Worm (Caenorhabditis elegans) whole organism, young adult: ENCODE measurements around the gene sid-3.

Source experiments
- B0261.1 ChIP-seq: sonication (generic microtip); optimal IDR thresholded peaks from 2 replicates; lab custom pipeline; 2016; ENCODE audit warnings: mild to moderate bottlenecking, missing genetic modification characterization, moderate library complexity, missing compliant biosample characterization
- F22D6.2 ChIP-seq: sonication (generic microtip); optimal IDR thresholded peaks from 2 replicates; lab custom pipeline; 2016; ENCODE audit warnings: mild to moderate bottlenecking, missing genetic modification characterization, missing compliant biosample characterization
- F39B2.1 ChIP-seq: fragments of 200-800 bp; sonication (Bioruptor generic); IDR thresholded peaks from 2 replicates; pipeline ENCODE4 v1.3.6; 2022; ENCODE audit warnings: missing genetic modification reagents, missing genetic modification characterization, missing compliant biosample characterization
- F52B5.7 ChIP-seq: sonication (generic microtip); optimal IDR thresholded peaks from 2 replicates; lab custom pipeline; 2016; ENCODE audit warnings: mild to moderate bottlenecking, missing genetic modification characterization, missing compliant biosample characterization
- F55B11.4 ChIP-seq: sonication (generic microtip); optimal IDR thresholded peaks from 2 replicates; lab custom pipeline; 2016; ENCODE audit warnings: missing compliant biosample characterization, missing genetic modification characterization, borderline replicate concordance; ENCODE audit not compliant: insufficient read depth
- K12H6.12 ChIP-seq: fragments of 200-800 bp; sonication (Bioruptor generic); optimal IDR thresholded peaks from 2 replicates; lab custom pipeline; 2018; ENCODE audit warnings: mild to moderate bottlenecking, missing genetic modification characterization, missing compliant biosample characterization
- Y53F4B.3 ChIP-seq: fragments of 200-800 bp; sonication (Bioruptor generic); IDR thresholded peaks from 2 replicates; pipeline ENCODE4 v1.3.6; 2022; ENCODE audit warnings: missing genetic modification reagents, missing genetic modification characterization, missing compliant biosample characterization
- Y53G8AR.9 ChIP-seq: fragments of 200-800 bp; sonication (Bioruptor generic); conservative IDR thresholded peaks from 2 replicates; pipeline ENCODE4 v1.3.6; 2022; ENCODE audit warnings: missing genetic modification reagents, missing genetic modification characterization, missing compliant biosample characterization
- athp-1 ChIP-seq: sonication (generic microtip); optimal IDR thresholded peaks from 2 replicates; lab custom pipeline; 2017; ENCODE audit warnings: mild to moderate bottlenecking, missing genetic modification characterization, missing compliant biosample characterization
- cebp-2 ChIP-seq: fragments of 200-800 bp; sonication (Bioruptor generic); IDR thresholded peaks from 2 replicates; pipeline ENCODE4 v1.3.6; 2022; ENCODE audit warnings: missing genetic modification characterization, missing compliant biosample characterization
- ceh-27 ChIP-seq: fragments of 200-800 bp; sonication (Bioruptor generic); optimal IDR thresholded peaks from 2 replicates; lab custom pipeline; 2018; ENCODE audit warnings: mild to moderate bottlenecking, missing genetic modification characterization, moderate library complexity, missing compliant biosample characterization
- ceh-40 ChIP-seq: fragments of 200-800 bp; sonication (Bioruptor generic); IDR thresholded peaks from 2 replicates; pipeline ENCODE4 v1.3.6; 2022; ENCODE audit warnings: missing genetic modification characterization, missing compliant biosample characterization
- ceh-58 ChIP-seq: fragments of 200-800 bp; sonication (Bioruptor generic); IDR thresholded peaks from 2 replicates; pipeline ENCODE4 v1.3.6; 2022; ENCODE audit warnings: missing genetic modification characterization, missing compliant biosample characterization
- ceh-91 ChIP-seq: fragments of 200-800 bp; sonication (Bioruptor generic); IDR thresholded peaks from 2 replicates; pipeline ENCODE4 v1.3.6; 2022; ENCODE audit warnings: missing genetic modification reagents, missing genetic modification characterization, missing compliant biosample characterization
- die-1 ChIP-seq: sonication (generic microtip); optimal IDR thresholded peaks from 2 replicates; lab custom pipeline; 2016; ENCODE audit warnings: missing genotype, mild to moderate bottlenecking, missing genetic modification characterization, missing compliant biosample characterization
- dpl-1 ChIP-seq: fragments of 150-350 bp; optimal IDR thresholded peaks from 2 replicates; lab custom pipeline; 2014; ENCODE audit warnings: missing biosample characterization, missing genetic modification reagents, missing genetic modification characterization
- egl-18 ChIP-seq: fragments of 200-800 bp; sonication (Bioruptor generic); IDR thresholded peaks from 2 replicates; pipeline ENCODE4 v1.3.6; 2022; ENCODE audit warnings: missing genetic modification reagents, missing genetic modification characterization, missing compliant biosample characterization
- ekl-4 ChIP-seq: fragments of 200-800 bp; sonication (Bioruptor generic); IDR thresholded peaks from 2 replicates; pipeline ENCODE4 v1.3.6; 2022; ENCODE audit warnings: missing genetic modification reagents, missing genetic modification characterization, missing compliant biosample characterization
- ets-4 ChIP-seq: fragments of 200-800 bp; sonication (Bioruptor generic); optimal IDR thresholded peaks from 2 replicates; lab custom pipeline; 2018; ENCODE audit warnings: mild to moderate bottlenecking, missing genetic modification characterization, missing compliant biosample characterization
- gei-17 ChIP-seq: fragments of 200-800 bp; sonication (Bioruptor generic); optimal IDR thresholded peaks from 2 replicates; lab custom pipeline; 2018; ENCODE audit warnings: mild to moderate bottlenecking, missing genetic modification characterization, missing compliant biosample characterization
- let-607 ChIP-seq, 2 experiments: fragments of 200-800 bp in 1 of 2; sonication (Bioruptor generic) in 1 of 2; sonication (generic microtip) in 1 of 2; optimal IDR thresholded peaks; 2 replicates each; lab custom pipeline; 2016 to 2018; ENCODE audit warnings: mild to moderate bottlenecking in 2 of 2, missing compliant biosample characterization in 2 of 2, missing genetic modification characterization in 2 of 2, moderate library complexity in 2 of 2, missing genotype in 1 of 2
- madf-3 ChIP-seq: fragments of 200-800 bp; sonication (Bioruptor generic); IDR thresholded peaks from 2 replicates; pipeline ENCODE4 v1.3.6; 2022; ENCODE audit warnings: missing genetic modification reagents, missing genetic modification characterization, missing compliant biosample characterization
- mel-28 ChIP-seq: sonication (generic microtip); optimal IDR thresholded peaks from 2 replicates; lab custom pipeline; 2016; ENCODE audit warnings: borderline replicate concordance, mild to moderate bottlenecking, missing genetic modification characterization, missing compliant biosample characterization
- mes-4 ChIP-seq: sonication (generic microtip); optimal IDR thresholded peaks from 2 replicates; lab custom pipeline; 2016; ENCODE audit warnings: missing genotype, missing genetic modification characterization, missing compliant biosample characterization
- nhr-80 ChIP-seq: sonication (generic microtip); optimal IDR thresholded peaks from 2 replicates; lab custom pipeline; 2016; ENCODE audit warnings: missing genetic modification characterization, missing compliant biosample characterization
- rcor-1 ChIP-seq: fragments of 200-800 bp; sonication (Bioruptor generic); IDR thresholded peaks from 2 replicates; pipeline ENCODE4 v1.3.6; 2022; ENCODE audit warnings: missing genetic modification reagents, missing genetic modification characterization, missing compliant biosample characterization
- rpc-1 ChIP-seq, 2 experiments: fragments of 150-350 bp in 1 of 2; sonication (generic microtip) in 1 of 2; optimal IDR thresholded peaks; 2 replicates each; lab custom pipeline; 2014 to 2018; ENCODE audit warnings: missing biosample characterization in 1 of 2, missing genetic modification characterization in 1 of 2, missing genetic modification reagents in 1 of 2, missing genotype in 1 of 2
- sdz-38 ChIP-seq: sonication (generic microtip); optimal IDR thresholded peaks from 2 replicates; lab custom pipeline; 2016; ENCODE audit warnings: missing genotype, missing genetic modification characterization, missing compliant biosample characterization
- sea-2 ChIP-seq: fragments of 200-800 bp; sonication (Bioruptor generic); IDR thresholded peaks from 2 replicates; pipeline ENCODE4 v1.3.6; 2022; ENCODE audit warnings: missing genetic modification characterization, missing compliant biosample characterization
- snpc-1.1 ChIP-seq: sonication (generic microtip); optimal IDR thresholded peaks from 2 replicates; lab custom pipeline; 2017; ENCODE audit warnings: missing genetic modification characterization, mild to moderate bottlenecking, missing compliant biosample characterization, antibody characterized with exemption, moderate library complexity, missing genotype, missing genetic modification reagents; ENCODE audit not compliant: insufficient read depth
- snpc-1.3 ChIP-seq: sonication (generic microtip); optimal IDR thresholded peaks from 2 replicates; lab custom pipeline; 2017; ENCODE audit warnings: missing genetic modification characterization, mild to moderate bottlenecking, missing compliant biosample characterization, antibody characterized with exemption, moderate library complexity, missing genotype, missing genetic modification reagents; ENCODE audit not compliant: insufficient read depth
- snpc-4 ChIP-seq, 5 experiments: fragments of 150-350 bp in 1 of 5; sonication (generic microtip) in 4 of 5; optimal IDR thresholded peaks; 2 replicates each; lab custom pipeline; 2014 to 2018; ENCODE audit warnings: missing genetic modification characterization in 5 of 5, missing biosample characterization in 3 of 5, antibody characterized with exemption in 2 of 5, mild to moderate bottlenecking in 2 of 5, missing compliant biosample characterization in 2 of 5, missing genotype in 2 of 5, moderate library complexity in 2 of 5, missing genetic modification reagents in 1 of 5
- tlf-1 ChIP-seq: fragments of 200-800 bp; sonication (Bioruptor generic); optimal IDR thresholded peaks from 2 replicates; lab custom pipeline; 2018; ENCODE audit warnings: mild to moderate bottlenecking, missing genetic modification characterization, missing compliant biosample characterization
- unc-62 ChIP-seq: fragments of 150-350 bp; optimal IDR thresholded peaks from 2 replicates; lab custom pipeline; 2014; ENCODE audit warnings: missing biosample characterization, missing genetic modification reagents, missing genetic modification characterization
- zfh-2 ChIP-seq: fragments of 200-800 bp; sonication (Bioruptor generic); conservative IDR thresholded peaks from 2 replicates; pipeline ENCODE4 v1.3.6; 2022; ENCODE audit warnings: missing genetic modification reagents, missing genetic modification characterization, missing compliant biosample characterization
- ztf-25 ChIP-seq: fragments of 200-800 bp; sonication (Bioruptor generic); IDR thresholded peaks from 2 replicates; pipeline ENCODE4 v1.3.6; 2022; ENCODE audit warnings: missing genetic modification reagents, missing genetic modification characterization, missing compliant biosample characterization
- ztf-3 ChIP-seq: fragments of 200-800 bp; sonication (Bioruptor generic); optimal IDR thresholded peaks from 2 replicates; lab custom pipeline; 2018; ENCODE audit warnings: mild to moderate bottlenecking, missing genetic modification characterization, missing compliant biosample characterization

The sid-3 gene

ce11 chrX:17184363-17184762 is 1.8 kb upstream of the sid-3 start (continued):
- TF ChIP-seq cebp-2 (GFP tag; lab: Robert Waterston, UW), result no peak
- 0 out of 2 replicates have a peak, but pooled peaks have one; percentile 15 for TF ChIP-seq rcor-1 (GFP tag; lab: Robert Waterston, UW)
- TF ChIP-seq gei-17, result peak; percentile 11
- no peak for TF ChIP-seq sdz-38 (tag; lab: Kevin White, UChicago)
- TF ChIP-seq rpc-1 (optimal IDR thresholded peaks at IDR 0.05; lab: Kevin White, UChicago), result no peak
- no peak for TF ChIP-seq rpc-1 (tag; optimal IDR thresholded peaks at IDR 0.05; lab: Kevin White, UChicago)
- TF ChIP-seq ekl-4 (GFP tag; lab: Robert Waterston, UW), result 0 out of 2 replicates have a peak, but pooled peaks have one; percentile 25
- TF ChIP-seq tlf-1 (GFP tag; lab: Kevin White, UChicago), result no peak
- no peak for TF ChIP-seq dpl-1 (GFP tag; lab: Kevin White, UChicago)
- TF ChIP-seq snpc-1.3 (tag; lab: Kevin White, UChicago), result no peak
- TF ChIP-seq unc-62, result peak; percentile 50
- peak; percentile 10 for TF ChIP-seq die-1 (tag; lab: Kevin White, UChicago)
- no peak for TF ChIP-seq ets-4 (GFP tag; lab: Kevin White, UChicago)
- TF ChIP-seq sea-2 (GFP tag; lab: Robert Waterston, UW), result no peak
- TF ChIP-seq ceh-27 (GFP tag; lab: Kevin White, UChicago), result peak; percentile 59
- TF ChIP-seq nhr-80 (tag; lab: Kevin White, UChicago), result peak; percentile 60
- peak; percentile 64 for TF ChIP-seq K12H6.12
- no peak for TF ChIP-seq mes-4 (tag; lab: Kevin White, UChicago)
- TF ChIP-seq madf-3 (GFP tag; lab: Robert Waterston, UW), result no peak
- no peak for TF ChIP-seq F55B11.4 (tag; lab: Kevin White, UChicago)
- no peak for TF ChIP-seq F52B5.7 (tag; lab: Kevin White, UChicago)
- TF ChIP-seq ceh-40 (GFP tag; lab: Robert Waterston, UW), result no peak
- TF ChIP-seq B0261.1, result no peak
- no peak for TF ChIP-seq snpc-1.1 (tag; lab: Kevin White, UChicago)
- no peak for TF ChIP-seq Y53G8AR.9 (GFP tag; lab: Robert Waterston, UW)
- TF ChIP-seq ztf-25 (GFP tag; lab: Robert Waterston, UW), result no peak
- TF ChIP-seq zfh-2, result no peak
- no peak for TF ChIP-seq ztf-3 (GFP tag; lab: Kevin White, UChicago)
- TF ChIP-seq ceh-58 (GFP tag; lab: Robert Waterston, UW), result no peak
- TF ChIP-seq F39B2.1, result no peak
- TF ChIP-seq ceh-91 (GFP tag; lab: Robert Waterston, UW), result no peak
- no peak for TF ChIP-seq mel-28 (tag; lab: Kevin White, UChicago)
- no peak for TF ChIP-seq egl-18 (GFP tag; lab: Robert Waterston, UW)
- TF ChIP-seq let-607 (tag; optimal IDR thresholded peaks at IDR 0.05; lab: Kevin White, UChicago), result no peak
- TF ChIP-seq Y53F4B.3 (GFP tag; lab: Robert Waterston, UW), result no peak
- no peak for TF ChIP-seq snpc-4 (GFP tag; optimal IDR thresholded peaks at IDR 0.05; lab: Kevin White, UChicago)
- TF ChIP-seq snpc-4 (tag; optimal IDR thresholded peaks at IDR 0.05; lab: Kevin White, UChicago), result peak in 2 of 4 experiments; percentile 30 to 48
- no peak for TF ChIP-seq F22D6.2 (tag; lab: Kevin White, UChicago)

ce11 chrX:17195080-17195479 is 8.9 kb downstream of the sid-3 start, which contains the start of gene B0302.5:
Gene B0302.5 (minus strand): TSS chrX:17195137.
- peak; percentile 84 for TF ChIP-seq nhr-80 (tag; lab: Kevin White, UChicago)
- no peak for TF ChIP-seq athp-1 (tag; lab: Kevin White, UChicago)
- TF ChIP-seq ceh-40 (GFP tag; lab: Robert Waterston, UW), result no peak
- peak in 1 of 2 experiments; percentile 26 for TF ChIP-seq let-607 (tag; optimal IDR thresholded peaks at IDR 0.05; lab: Kevin White, UChicago)
